Fruit fly (Drosophila melanogaster): ENCODE measurements around the gene vls.
A peak's percentile ranks its signal among the peaks of the same experiment; 100 is the strongest.

vls gene

dm6 chr2L:20082155-20082964 lies 16.9 kb upstream of the vls start (continued):
- 0 out of 2 replicates have a peak, but pooled peaks have one; percentile 5 for TF ChIP-seq amos (GFP tag; IDR thresholded peaks at IDR 0.05; ENCODE audit: partially characterized antibody)
- TF ChIP-seq wdn (GFP tag; IDR thresholded peaks at IDR 0.05), result peak; percentile 47; the same call in 1 of the 2 replicates
- peak; percentile 16 for TF ChIP-seq sqz (GFP tag; optimal IDR thresholded peaks at IDR 0.05)
- 0 out of 3 replicates have a peak, but pooled peaks have one; percentile 28 for TF ChIP-seq so (GFP tag; IDR thresholded peaks at IDR 0.05)
- peak; percentile 75 for TF ChIP-seq CG10321 (GFP tag; IDR thresholded peaks at IDR 0.05)
- 0 out of 2 replicates have a peak, but pooled peaks have one; percentile 33 for TF ChIP-seq CG14014 (GFP tag; IDR thresholded peaks at IDR 0.05)
- TF ChIP-seq Hmr (GFP tag; optimal IDR thresholded peaks at IDR 0.05), result peak; percentile 4
- TF ChIP-seq CG11093 (GFP tag; IDR thresholded peaks at IDR 0.05), result 0 out of 3 replicates have a peak, but pooled peaks have one; percentile 20
- TF ChIP-seq eve (GFP tag; optimal IDR thresholded peaks at IDR 0.05), result peak in 1 of 2 experiments; percentile 54
- no peak for TF ChIP-seq toy (GFP tag; IDR thresholded peaks at IDR 0.05)
- no peak for TF ChIP-seq CG33557 (GFP tag; optimal IDR thresholded peaks at IDR 0.05)
- peak; percentile 16; the same call in 1 of the 3 replicates for TF ChIP-seq row (GFP tag; IDR thresholded peaks at IDR 0.05)
- TF ChIP-seq Eip74EF (GFP tag; optimal IDR thresholded peaks at IDR 0.05), result peak in 1 of 2 experiments; percentile 61
- peak; percentile 49 for TF ChIP-seq p53 (GFP tag; optimal IDR thresholded peaks at IDR 0.05)
- TF ChIP-seq CG13296 (GFP tag; optimal IDR thresholded peaks at IDR 0.05), result peak; percentile 9
- peak; percentile 25 for TF ChIP-seq Med (GFP tag)
- 0 out of 4 replicates have a peak, but pooled peaks have one; percentile 45 for TF ChIP-seq chinmo (GFP tag; IDR thresholded peaks at IDR 0.05; ENCODE audit: partially characterized antibody)
- TF ChIP-seq sens (GFP tag), result peak; percentile 21
- TF ChIP-seq Meics (GFP tag; optimal IDR thresholded peaks at IDR 0.05), result peak; percentile 95
- 0 out of 2 replicates have a peak, but pooled peaks have one; percentile 29 for TF ChIP-seq Drgx (GFP tag; IDR thresholded peaks at IDR 0.05)
- TF ChIP-seq Dbx (GFP tag; IDR thresholded peaks at IDR 0.05), result 0 out of 3 replicates have a peak, but pooled peaks have one; percentile 30
- no peak for TF ChIP-seq CG11560 (tag; IDR thresholded peaks at IDR 0.05)
- peak; percentile 35 for TF ChIP-seq Xbp1 (GFP tag; optimal IDR thresholded peaks at IDR 0.05)
- 0 out of 3 replicates have a peak, but pooled peaks have one; percentile 41 for TF ChIP-seq ken (GFP tag; IDR thresholded peaks at IDR 0.05)
- TF ChIP-seq CG30403 (GFP tag; optimal IDR thresholded peaks at IDR 0.05), result peak; percentile 1
- TF ChIP-seq Rfx (GFP tag; IDR thresholded peaks at IDR 0.05), result peak; percentile 21; the same call in 1 of the 2 replicates
- no peak for TF ChIP-seq pzg (GFP tag; optimal IDR thresholded peaks at IDR 0.05)
- TF ChIP-seq CG31388 (GFP tag; optimal IDR thresholded peaks at IDR 0.05), result no peak
- TF ChIP-seq Ets65A (GFP tag), result peak; percentile 34
- peak; percentile 6 for TF ChIP-seq gem (tag; optimal IDR thresholded peaks at IDR 0.05)

DNA sequence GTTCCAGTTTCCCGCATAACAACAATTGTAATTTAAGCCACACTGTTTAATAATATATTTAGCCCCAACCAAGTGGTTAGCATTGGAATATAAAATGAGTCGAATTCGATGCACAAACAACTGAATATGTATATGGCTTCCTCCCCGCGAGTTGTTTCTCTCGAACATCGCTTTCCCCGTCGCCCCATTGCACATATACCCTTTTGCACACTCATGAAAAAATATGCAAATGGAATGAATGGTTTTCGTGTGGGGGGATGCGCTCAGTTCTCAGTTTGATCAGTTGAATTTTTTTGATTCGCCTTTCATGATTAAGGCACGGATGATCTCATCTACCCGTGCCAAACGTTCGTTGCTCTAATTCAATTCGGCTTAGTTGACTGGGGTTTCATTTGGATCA lies 15.3 kb upstream of the vls start:
- TF ChIP-seq CG13123 (GFP tag; optimal IDR thresholded peaks at IDR 0.05), result no peak
- TF ChIP-seq hb (GFP tag; IDR thresholded peaks at IDR 0.05; ENCODE audit: partially characterized antibody), result no peak
- peak; percentile 74 for TF ChIP-seq vvl (GFP tag; IDR thresholded peaks at IDR 0.05)
- no peak for TF ChIP-seq CG4617 (GFP tag; optimal IDR thresholded peaks at IDR 0.05; ENCODE audit: borderline replicate concordance)
- no peak for TF ChIP-seq CG2678 (tag; optimal IDR thresholded peaks at IDR 0.05)
- no peak for TF ChIP-seq Max (GFP tag; optimal IDR thresholded peaks at IDR 0.05)
- TF ChIP-seq sc (optimal IDR thresholded peaks at IDR 0.05), result no peak
- no peak for TF ChIP-seq sc (GFP tag; optimal IDR thresholded peaks at IDR 0.05)
- no peak for TF ChIP-seq CrebB (tag; optimal IDR thresholded peaks at IDR 0.05)
- TF ChIP-seq cwo (GFP tag; optimal IDR thresholded peaks at IDR 0.05), result no peak
- peak; percentile 8 for TF ChIP-seq CG12769 (tag; optimal IDR thresholded peaks at IDR 0.05)
- no peak for TF ChIP-seq Side (GFP tag; optimal IDR thresholded peaks at IDR 0.05)
- no peak for TF ChIP-seq E2f1 (GFP tag; IDR thresholded peaks at IDR 0.05)
- no peak for TF ChIP-seq CG3995 (GFP tag; optimal IDR thresholded peaks at IDR 0.05)
- TF ChIP-seq CG10321 (GFP tag; IDR thresholded peaks at IDR 0.05), result no peak
- TF ChIP-seq sens (GFP tag), result peak; percentile 15
- TF ChIP-seq CG11695 (GFP tag; IDR thresholded peaks at IDR 0.05), result no peak
- no peak for TF ChIP-seq tx (GFP tag; optimal IDR thresholded peaks at IDR 0.05)
- no peak for TF ChIP-seq CG7745 (tag; optimal IDR thresholded peaks at IDR 0.05)
- TF ChIP-seq D19A (tag; optimal IDR thresholded peaks at IDR 0.05), result no peak
- TF ChIP-seq eyg (GFP tag; optimal IDR thresholded peaks at IDR 0.05), result no peak
- 0 out of 4 replicates have a peak, but pooled peaks have one; percentile 70 for TF ChIP-seq chinmo (GFP tag; IDR thresholded peaks at IDR 0.05; ENCODE audit: partially characterized antibody)

Data from whole organism, embryonic.